Fruit fly (Drosophila melanogaster) whole organism, embryonic: ENCODE results near the gene Trf4-1.

ENCODE experiments used
- CG12659 ChIP-seq: fragments of 200-800 bp; sonication (Bioruptor generic); optimal IDR thresholded peaks from 3 replicates; lab custom pipeline; 2017; ENCODE audit warnings: mild to moderate bottlenecking, missing biosample characterization, missing genetic modification reagents, missing genetic modification characterization
- CG2120 ChIP-seq: fragments of 200-800 bp; sonication (Bioruptor generic); optimal IDR thresholded peaks from 3 replicates; lab custom pipeline; 2016; ENCODE audit warnings: missing biosample characterization, missing genetic modification characterization
- CG34422 ChIP-seq: fragments of 200-800 bp; sonication (Bioruptor generic); IDR thresholded peaks from 3 replicates; pipeline ENCODE4 v1.3.6; 2022; ENCODE audit warnings: missing biosample characterization, missing genetic modification characterization
- CG4424 ChIP-seq: fragments of 200-800 bp; sonication (Bioruptor generic); optimal IDR thresholded peaks from 3 replicates; lab custom pipeline; 2016; ENCODE audit warnings: missing biosample characterization, missing genetic modification characterization
- Dref ChIP-seq: fragments of 200-800 bp; sonication (Bioruptor generic); IDR thresholded peaks from 2 replicates; pipeline ENCODE4 v1.3.6; 2022; ENCODE audit warnings: missing biosample characterization, missing genetic modification characterization
- Ptx1 ChIP-seq: fragments of 200-800 bp; sonication (Bioruptor generic); IDR thresholded peaks from 2 replicates; pipeline ENCODE4 v1.3.6; 2022; ENCODE audit warnings: missing biosample characterization, missing genetic modification characterization
- Taf1 ChIP-seq: fragments of 200-800 bp; sonication (Bioruptor generic); IDR thresholded peaks from 2 replicates; pipeline ENCODE4 v1.3.6; 2022; ENCODE audit warnings: missing biosample characterization, missing genetic modification characterization
- eyg ChIP-seq: fragments of 200-800 bp; sonication (Bioruptor generic); optimal IDR thresholded peaks from 3 replicates; lab custom pipeline; 2016; ENCODE audit warnings: missing biosample characterization, missing genetic modification characterization
- ham ChIP-seq: fragments of 200-800 bp; sonication (Bioruptor generic); IDR thresholded peaks from 2 replicates; pipeline ENCODE4 v1.3.6; 2022; ENCODE audit warnings: missing biosample characterization, missing genetic modification characterization
- ind ChIP-seq: fragments of 200-800 bp; sonication (Bioruptor generic); optimal IDR thresholded peaks from 3 replicates; lab custom pipeline; 2016; ENCODE audit warnings: missing biosample characterization, missing genetic modification characterization
- kay ChIP-seq: fragments of 200-800 bp; sonication (Bioruptor generic); optimal IDR thresholded peaks from 2 replicates; lab custom pipeline; 2016; ENCODE audit warnings: missing biosample characterization, missing genetic modification characterization
- sqz ChIP-seq: fragments of 200-800 bp; sonication (Bioruptor generic); optimal IDR thresholded peaks from 3 replicates; lab custom pipeline; 2018; ENCODE audit warnings: missing biosample characterization, mild to moderate bottlenecking, missing genetic modification characterization

DNA sequence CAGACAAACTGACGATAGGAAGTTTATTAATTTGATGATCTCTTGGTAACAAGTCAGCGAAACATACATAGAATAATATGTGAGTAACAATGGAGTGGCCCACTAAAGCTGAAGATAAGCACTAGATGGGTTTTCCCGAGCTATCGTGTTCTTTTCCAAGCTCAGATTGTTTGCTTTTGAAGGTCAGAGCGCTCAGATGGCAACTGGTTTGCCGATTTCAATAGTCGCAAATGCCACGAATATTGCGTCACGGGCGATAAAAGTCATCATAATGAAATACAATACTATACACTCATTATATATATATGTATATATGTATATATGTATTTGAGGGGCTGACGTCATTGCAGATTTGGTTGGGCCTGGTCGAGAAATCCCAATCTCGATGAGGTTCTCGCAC, 19.8 kb downstream of the Trf4-1 start:
- TF ChIP-seq ind (GFP tag; lab: Kevin White, UChicago) (no peak), Dref (GFP tag; lab: Robert Waterston, UW) (no peak), CG2120 (GFP tag; lab: Kevin White, UChicago) (no peak), Ptx1 (no peak), sqz (GFP tag; lab: Kevin White, UChicago) (no peak), CG12659 (no peak), CG34422 (no peak), ham (GFP tag; lab: Robert Waterston, UW) (no peak), Taf1 (GFP tag; lab: Robert Waterston, UW) (no peak), eyg (no peak), CG4424 (GFP tag; lab: Kevin White, UChicago) (no peak), kay (GFP tag; lab: Kevin White, UChicago) (no peak)
